Worm (Caenorhabditis elegans) whole organism, young adult: Measurements from ENCODE around the gene Y49F6B.2.

ENCODE experiments used
- B0019.2 ChIP-seq: fragments of 200-800 bp; sonication (Bioruptor generic); conservative IDR thresholded peaks from 2 replicates; pipeline ENCODE4 v1.3.6; 2022; ENCODE audit warnings: missing genetic modification reagents, missing genetic modification characterization, missing compliant biosample characterization
- B0035.1 ChIP-seq: sonication (generic microtip); optimal IDR thresholded peaks from 2 replicates; lab custom pipeline; 2016; ENCODE audit warnings: missing genetic modification characterization, mild to moderate bottlenecking, missing compliant biosample characterization, missing genotype, missing genetic modification reagents
- K11D2.4 ChIP-seq: fragments of 200-800 bp; sonication (Bioruptor generic); IDR thresholded peaks from 2 replicates; pipeline ENCODE4 v1.3.6; 2022; ENCODE audit warnings: missing genetic modification reagents, missing genetic modification characterization, missing compliant biosample characterization
- ama-1 ChIP-seq, 3 experiments: fragments of 150-350 bp in 1 of 3; sonication (generic microtip) in 2 of 3; optimal IDR thresholded peaks; 2 replicates each; lab custom pipeline; 2014 to 2018; ENCODE audit warnings: missing biosample characterization in 2 of 3, missing genetic modification characterization in 2 of 3, missing genetic modification reagents in 2 of 3
- ceh-27 ChIP-seq: fragments of 200-800 bp; sonication (Bioruptor generic); optimal IDR thresholded peaks from 2 replicates; lab custom pipeline; 2018; ENCODE audit warnings: mild to moderate bottlenecking, missing genetic modification characterization, moderate library complexity, missing compliant biosample characterization
- dpl-1 ChIP-seq: fragments of 150-350 bp; optimal IDR thresholded peaks from 2 replicates; lab custom pipeline; 2014; ENCODE audit warnings: missing biosample characterization, missing genetic modification reagents, missing genetic modification characterization
- egl-44 ChIP-seq: fragments of 200-800 bp; sonication (Bioruptor generic); IDR thresholded peaks from 2 replicates; pipeline ENCODE4 v1.3.6; 2022; ENCODE audit warnings: missing genetic modification reagents, missing genetic modification characterization, missing compliant biosample characterization
- hlh-26 ChIP-seq: fragments of 200-800 bp; sonication (Bioruptor generic); conservative IDR thresholded peaks from 2 replicates; pipeline ENCODE4 v1.3.6; 2022; ENCODE audit warnings: missing genetic modification reagents, missing genetic modification characterization, missing compliant biosample characterization
- nhr-179 ChIP-seq: sonication (generic microtip); optimal IDR thresholded peaks from 2 replicates; lab custom pipeline; 2016; ENCODE audit warnings: mild to moderate bottlenecking, missing genetic modification characterization, missing compliant biosample characterization
- snpc-4 ChIP-seq, 5 experiments: fragments of 150-350 bp in 1 of 5; sonication (generic microtip) in 4 of 5; optimal IDR thresholded peaks; 2 replicates each; lab custom pipeline; 2014 to 2018; ENCODE audit warnings: missing genetic modification characterization in 5 of 5, missing biosample characterization in 3 of 5, antibody characterized with exemption in 2 of 5, mild to moderate bottlenecking in 2 of 5, missing compliant biosample characterization in 2 of 5, missing genotype in 2 of 5, moderate library complexity in 2 of 5, missing genetic modification reagents in 1 of 5
- unc-130 ChIP-seq: sonication (generic microtip); optimal IDR thresholded peaks from 2 replicates; lab custom pipeline; 2016; ENCODE audit warnings: missing genetic modification reagents, missing genetic modification characterization, missing compliant biosample characterization
- unc-62 ChIP-seq: fragments of 150-350 bp; optimal IDR thresholded peaks from 2 replicates; lab custom pipeline; 2014; ENCODE audit warnings: missing biosample characterization, missing genetic modification reagents, missing genetic modification characterization

- no peak for TF ChIP-seq ama-1 (optimal IDR thresholded peaks at IDR 0.05; lab: Kevin White, UChicago)
- TF ChIP-seq ama-1 (GFP tag; optimal IDR thresholded peaks at IDR 0.05; lab: Kevin White, UChicago), result no peak
- TF ChIP-seq unc-130 (GFP tag; lab: Kevin White, UChicago), result no peak
- TF ChIP-seq K11D2.4, result no peak
- no peak for TF ChIP-seq dpl-1 (GFP tag; lab: Kevin White, UChicago)
- no peak for TF ChIP-seq egl-44 (GFP tag; lab: Robert Waterston, UW)
- TF ChIP-seq hlh-26 (GFP tag; lab: Robert Waterston, UW), result no peak
- no peak for TF ChIP-seq snpc-4 (GFP tag; optimal IDR thresholded peaks at IDR 0.05; lab: Kevin White, UChicago)
- TF ChIP-seq snpc-4 (tag; optimal IDR thresholded peaks at IDR 0.05; lab: Kevin White, UChicago), result no peak
- TF ChIP-seq unc-62, result no peak
- no peak for TF ChIP-seq nhr-179 (tag; lab: Kevin White, UChicago)
- no peak for TF ChIP-seq ceh-27
- TF ChIP-seq B0035.1, result no peak
- TF ChIP-seq B0019.2 (GFP tag; lab: Robert Waterston, UW), result no peak
Measured at ce11 chrII:3477171-3477570, 25.6 kb upstream of the Y49F6B.2 start, which contains the start of gene fbxb-104.
